Worm (Caenorhabditis elegans) whole organism, young adult: ENCODE data around the gene T02H6.10.

Source experiments
- F33H1.4 ChIP-seq: fragments of 200-800 bp; sonication (Bioruptor generic); IDR thresholded peaks from 2 replicates; pipeline ENCODE4 v1.3.6; 2022; ENCODE audit warnings: missing genetic modification reagents, missing genetic modification characterization, missing compliant biosample characterization
- Y56A3A.18 ChIP-seq: fragments of 200-800 bp; sonication (Bioruptor generic); IDR thresholded peaks from 2 replicates; pipeline ENCODE4 v1.3.6; 2022; ENCODE audit warnings: missing genetic modification reagents, missing genetic modification characterization, missing compliant biosample characterization
- aptf-2 ChIP-seq: fragments of 200-800 bp; sonication (Bioruptor generic); conservative IDR thresholded peaks from 2 replicates; pipeline ENCODE4 v1.3.6; 2022; ENCODE audit warnings: missing genetic modification reagents, missing genetic modification characterization, missing compliant biosample characterization
- ceh-40 ChIP-seq: fragments of 200-800 bp; sonication (Bioruptor generic); IDR thresholded peaks from 2 replicates; pipeline ENCODE4 v1.3.6; 2022; ENCODE audit warnings: missing genetic modification characterization, missing compliant biosample characterization
- dox-1 ChIP-seq: fragments of 200-800 bp; sonication (Bioruptor generic); IDR thresholded peaks from 2 replicates; pipeline ENCODE4 v1.3.6; 2022; ENCODE audit warnings: missing genetic modification reagents, missing genetic modification characterization, missing compliant biosample characterization
- egrh-3 ChIP-seq: fragments of 200-800 bp; sonication (Bioruptor generic); IDR thresholded peaks from 2 replicates; pipeline ENCODE4 v1.3.6; 2022; ENCODE audit warnings: missing genetic modification reagents, missing genetic modification characterization, missing compliant biosample characterization
- hsf-1 ChIP-seq: fragments of 200-800 bp; sonication (Bioruptor generic); IDR thresholded peaks from 2 replicates; pipeline ENCODE4 v1.3.6; 2022; ENCODE audit warnings: missing genetic modification reagents, missing genetic modification characterization, missing compliant biosample characterization
- madf-3 ChIP-seq: fragments of 200-800 bp; sonication (Bioruptor generic); IDR thresholded peaks from 2 replicates; pipeline ENCODE4 v1.3.6; 2022; ENCODE audit warnings: missing genetic modification reagents, missing genetic modification characterization, missing compliant biosample characterization
- madf-6 ChIP-seq: fragments of 200-800 bp; sonication (Bioruptor generic); IDR thresholded peaks from 2 replicates; pipeline ENCODE4 v1.3.6; 2022; ENCODE audit warnings: missing genetic modification reagents, missing genetic modification characterization, missing compliant biosample characterization
- rcor-1 ChIP-seq: fragments of 200-800 bp; sonication (Bioruptor generic); IDR thresholded peaks from 2 replicates; pipeline ENCODE4 v1.3.6; 2022; ENCODE audit warnings: missing genetic modification reagents, missing genetic modification characterization, missing compliant biosample characterization

The T02H6.10 gene

ce11 chrII:633144-633543 is 47.4 kb downstream of the T02H6.10 start:
- TF ChIP-seq F33H1.4 (GFP tag; lab: Robert Waterston, UW) (0 out of 2 replicates have a peak, but pooled peaks have one; percentile 5), egrh-3 (GFP tag; lab: Robert Waterston, UW) (peak; percentile 62; the same call in 1 of the 2 replicates), aptf-2 (GFP tag; lab: Robert Waterston, UW) (0 out of 2 replicates have a peak, but pooled peaks have one; percentile 5)

ce11 chrII:632545-632944 is 48.0 kb downstream of the T02H6.10 start:
- TF ChIP-seq egrh-3 (GFP tag; lab: Robert Waterston, UW) (peak; percentile 29; the same call in 1 of the 2 replicates), madf-6 (GFP tag; lab: Robert Waterston, UW) (peak; percentile 57; the same call in 1 of the 2 replicates), rcor-1 (GFP tag; lab: Robert Waterston, UW) (peak; percentile 59; the same call in 1 of the 2 replicates), Y56A3A.18 (GFP tag; lab: Robert Waterston, UW) (0 out of 2 replicates have a peak, but pooled peaks have one; percentile 26), madf-3 (0 out of 2 replicates have a peak, but pooled peaks have one; percentile 71), ceh-40 (GFP tag; lab: Robert Waterston, UW) (peak; percentile 72; the same call in 1 of the 2 replicates), dox-1 (GFP tag; lab: Robert Waterston, UW) (peak; percentile 87), hsf-1 (GFP tag; lab: Robert Waterston, UW) (peak; percentile 98)
